Fruit fly (Drosophila melanogaster) whole organism, prepupa: Measurements from ENCODE around the gene CG18765.

Experiments used
- CG11294 ChIP-seq: fragments of 200-800 bp; sonication (Bioruptor generic); IDR thresholded peaks from 2 replicates; pipeline ENCODE4 v1.3.6; 2022; ENCODE audit warnings: missing biosample characterization, missing genetic modification characterization
- CG4318 ChIP-seq: fragments of 200-800 bp; sonication (Bioruptor generic); optimal IDR thresholded peaks from 3 replicates; lab custom pipeline; 2017; ENCODE audit warnings: missing biosample characterization, mild to moderate bottlenecking, missing genetic modification characterization
- CG6276 ChIP-seq: fragments of 200-800 bp; sonication (Bioruptor generic); optimal IDR thresholded peaks from 2 replicates; lab custom pipeline; 2017; ENCODE audit warnings: missing biosample characterization, mild to moderate bottlenecking, missing genetic modification characterization
- CG6792 ChIP-seq: fragments of 200-800 bp; sonication (Bioruptor generic); optimal IDR thresholded peaks from 3 replicates; lab custom pipeline; 2016; ENCODE audit warnings: missing biosample characterization, missing genetic modification characterization
- CG6854 ChIP-seq: fragments of 200-800 bp; sonication (Bioruptor generic); optimal IDR thresholded peaks from 2 replicates; lab custom pipeline; 2017; ENCODE audit warnings: missing biosample characterization, mild to moderate bottlenecking, missing genetic modification characterization
- Eip78C ChIP-seq: fragments of 200-800 bp; sonication (Bioruptor generic); peaks from one replicate; lab custom pipeline; 2016; ENCODE audit warnings: missing biosample characterization, missing genetic modification characterization
- Lpt ChIP-seq: fragments of 200-800 bp; sonication (Bioruptor generic); optimal IDR thresholded peaks from 3 replicates; lab custom pipeline; 2016; ENCODE audit warnings: missing biosample characterization, missing genetic modification characterization
- OdsH ChIP-seq: fragments of 200-800 bp; sonication (Bioruptor generic); optimal IDR thresholded peaks from 3 replicates; lab custom pipeline; 2016; ENCODE audit warnings: missing biosample characterization, missing genetic modification characterization
- fd85E ChIP-seq: fragments of 200-800 bp; sonication (Bioruptor generic); optimal IDR thresholded peaks from 3 replicates; lab custom pipeline; 2016; ENCODE audit warnings: missing biosample characterization, missing genetic modification characterization
- salr ChIP-seq, 2 experiments: fragments of 200-800 bp; sonication (Bioruptor generic); optimal IDR thresholded peaks; 3 replicates each; lab custom pipeline; 2016 to 2018; ENCODE audit warnings: missing biosample characterization in 2 of 2, missing genetic modification characterization in 2 of 2, mild to moderate bottlenecking in 1 of 2
- vri ChIP-seq: fragments of 200-800 bp; sonication (Bioruptor generic); optimal IDR thresholded peaks from 3 replicates; lab custom pipeline; 2016; ENCODE audit warnings: missing biosample characterization, mild to moderate bottlenecking, missing genetic modification characterization

dm6 chr3R:11669954-11670347 lies 21.6 kb downstream of the CG18765 start:
- TF ChIP-seq Lpt (no peak), CG6792 (GFP tag; lab: Kevin White, UChicago) (no peak), CG6276 (GFP tag; lab: Kevin White, UChicago) (no peak), salr (GFP tag; optimal IDR thresholded peaks at IDR 0.05; lab: Kevin White, UChicago) (no peak), vri (GFP tag; lab: Kevin White, UChicago) (no peak), OdsH (GFP tag; lab: Kevin White, UChicago) (no peak), CG4318 (no peak), CG11294 (no peak), Eip78C (GFP tag; lab: Kevin White, UChicago) (no peak), fd85E (GFP tag; lab: Kevin White, UChicago) (no peak), CG6854 (GFP tag; lab: Kevin White, UChicago) (no peak)
